Worm (Caenorhabditis elegans) whole organism, L1 larva: Measurements from ENCODE around the gene Y43F8C.17.

Experiments
- C34B4.2 ChIP-seq: sonication (generic microtip); optimal IDR thresholded peaks from 2 replicates; lab custom pipeline; 2017; ENCODE audit warnings: mild to moderate bottlenecking, missing genetic modification characterization, missing compliant biosample characterization
- lin-13 ChIP-seq: fragments of 150-350 bp; optimal IDR thresholded peaks from 2 replicates; lab custom pipeline; 2014; ENCODE audit warnings: missing biosample characterization, missing genetic modification reagents, missing genetic modification characterization
- mdl-1 ChIP-seq, 2 experiments: fragments of 150-350 bp; optimal IDR thresholded peaks; 2 replicates each; lab custom pipeline; 2014 to 2017; ENCODE audit warnings: missing biosample characterization in 2 of 2, missing genetic modification characterization in 2 of 2, inconsistent platforms in 1 of 2
- unc-98 ChIP-seq: fragments of 200-800 bp; sonication (Bioruptor generic); IDR thresholded peaks from 2 replicates; pipeline ENCODE4 v1.3.6; 2022; ENCODE audit warnings: missing genetic modification characterization, missing compliant biosample characterization

DNA sequence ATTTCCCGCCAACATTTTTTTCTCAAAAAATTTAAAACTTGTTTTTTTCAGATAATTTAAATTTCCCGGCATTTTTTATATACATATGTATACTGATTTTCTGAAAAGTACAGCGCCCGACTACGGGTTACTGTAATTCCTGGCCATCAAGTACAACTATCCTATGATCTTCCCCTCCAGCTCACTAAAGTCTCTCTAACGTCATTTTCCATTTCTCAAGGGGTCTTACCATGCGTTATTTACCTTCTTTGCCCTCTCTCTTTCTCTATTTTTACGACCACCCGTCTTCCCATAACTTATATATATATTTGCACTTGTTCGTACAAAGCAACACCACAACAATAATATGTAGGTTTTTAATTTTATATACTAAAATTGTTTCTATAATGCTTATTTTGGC is 40.3 kb downstream of the Y43F8C.17 start, which contains the start of gene W04E12.9:
- no peak for TF ChIP-seq lin-13 (GFP tag; lab: Kevin White, UChicago)
- TF ChIP-seq unc-98 (GFP tag; lab: Robert Waterston, UW): no peak
- TF ChIP-seq C34B4.2 (tag; lab: Kevin White, UChicago): no peak
- TF ChIP-seq mdl-1 (tag; optimal IDR thresholded peaks at IDR 0.05; lab: Kevin White, UChicago): no peak
